Fruit fly (Drosophila melanogaster) whole organism, pupa: ENCODE measurements around the gene janB.
A peak's percentile ranks its signal among the peaks of the same experiment; 100 is the strongest.

ENCODE experiments used
- CG10348 ChIP-seq: fragments of 200-800 bp; sonication (Bioruptor generic); IDR thresholded peaks from 2 replicates; pipeline ENCODE4 v1.3.6; 2022; ENCODE audit warnings: missing biosample characterization, missing genetic modification characterization
- CG12605 ChIP-seq: fragments of 200-800 bp; sonication (Bioruptor generic); IDR thresholded peaks from 2 replicates; pipeline ENCODE4 v1.3.6; 2022; ENCODE audit warnings: missing biosample characterization, missing genetic modification characterization
- CG13204 ChIP-seq: fragments of 200-800 bp; sonication (Bioruptor generic); optimal IDR thresholded peaks from 2 replicates; lab custom pipeline; 2018; ENCODE audit warnings: missing biosample characterization, mild to moderate bottlenecking, missing genetic modification characterization, moderate library complexity
- CG14655 ChIP-seq: fragments of 200-800 bp; sonication (Bioruptor generic); optimal IDR thresholded peaks from 3 replicates; lab custom pipeline; 2017; ENCODE audit warnings: mild to moderate bottlenecking, missing biosample characterization, missing genetic modification reagents, missing genetic modification characterization
- CG15710 ChIP-seq: fragments of 200-800 bp; sonication (Bioruptor generic); optimal IDR thresholded peaks from 2 replicates; lab custom pipeline; 2018; ENCODE audit warnings: missing biosample characterization, mild to moderate bottlenecking, missing genetic modification characterization, moderate library complexity
- CG17806 ChIP-seq: fragments of 200-800 bp; sonication (Bioruptor generic); optimal IDR thresholded peaks from 2 replicates; lab custom pipeline; 2018; ENCODE audit warnings: missing biosample characterization, mild to moderate bottlenecking, missing genetic modification characterization, moderate library complexity
- CG32121 ChIP-seq: fragments of 200-800 bp; sonication (Bioruptor generic); IDR thresholded peaks from 2 replicates; pipeline ENCODE4 v1.3.6; 2022; ENCODE audit warnings: missing biosample characterization, missing genetic modification characterization
- CG34367 ChIP-seq: fragments of 200-800 bp; sonication (Bioruptor generic); optimal IDR thresholded peaks from 2 replicates; lab custom pipeline; 2018; ENCODE audit warnings: missing biosample characterization, mild to moderate bottlenecking, missing genetic modification characterization
- CG4496 ChIP-seq: fragments of 200-800 bp; sonication (Bioruptor generic); IDR thresholded peaks from 3 replicates; pipeline ENCODE4 v1.3.6; 2022; ENCODE audit warnings: missing biosample characterization, missing genetic modification characterization
- CG8159 ChIP-seq: fragments of 200-800 bp; sonication (Bioruptor generic); optimal IDR thresholded peaks from 3 replicates; lab custom pipeline; 2018; ENCODE audit warnings: missing biosample characterization, mild to moderate bottlenecking, missing genetic modification characterization, moderate library complexity
- CG8301 ChIP-seq: fragments of 200-800 bp; sonication (Bioruptor generic); optimal IDR thresholded peaks from 2 replicates; lab custom pipeline; 2018; ENCODE audit warnings: missing biosample characterization, mild to moderate bottlenecking, missing genetic modification characterization
- CG9948 ChIP-seq: fragments of 200-800 bp; sonication (Bioruptor generic); optimal IDR thresholded peaks from 2 replicates; lab custom pipeline; 2018; ENCODE audit warnings: missing biosample characterization, mild to moderate bottlenecking, missing genetic modification characterization, moderate library complexity
- D1 ChIP-seq: fragments of 200-800 bp; sonication (Bioruptor generic); optimal IDR thresholded peaks from 2 replicates; lab custom pipeline; 2018; ENCODE audit warnings: missing biosample characterization, mild to moderate bottlenecking, missing genetic modification characterization, moderate library complexity
- EcR ChIP-seq: fragments of 200-800 bp; sonication (Bioruptor generic); optimal IDR thresholded peaks from 3 replicates; lab custom pipeline; 2019; ENCODE audit warnings: missing biosample characterization, missing genetic modification characterization, mild to moderate bottlenecking, moderate library complexity, missing genetic modification reagents
- Ets98B ChIP-seq: fragments of 200-800 bp; sonication (Bioruptor generic); IDR thresholded peaks from 2 replicates; pipeline ENCODE4 v1.3.6; 2022; ENCODE audit warnings: missing biosample characterization, missing genetic modification characterization
- Pif1A ChIP-seq: fragments of 200-800 bp; sonication (Bioruptor generic); optimal IDR thresholded peaks from 3 replicates; lab custom pipeline; 2016; ENCODE audit warnings: missing biosample characterization, missing genetic modification characterization
- Pif1B ChIP-seq: fragments of 200-800 bp; sonication (Bioruptor generic); optimal IDR thresholded peaks from 3 replicates; lab custom pipeline; 2016; ENCODE audit warnings: missing biosample characterization, missing genetic modification characterization
- Snoo ChIP-seq: fragments of 200-800 bp; sonication (Bioruptor generic); optimal IDR thresholded peaks from 3 replicates; lab custom pipeline; 2017; ENCODE audit warnings: missing biosample characterization, mild to moderate bottlenecking, missing genetic modification characterization, inconsistent platforms
- fd96Ca ChIP-seq: fragments of 200-800 bp; sonication (Bioruptor generic); IDR thresholded peaks from 3 replicates; pipeline ENCODE4 v1.3.6; 2022; ENCODE audit warnings: missing biosample characterization, missing genetic modification characterization
- gl ChIP-seq: fragments of 200-800 bp; sonication (Bioruptor generic); optimal IDR thresholded peaks from 2 replicates; lab custom pipeline; 2018; ENCODE audit warnings: missing biosample characterization, mild to moderate bottlenecking, missing genetic modification characterization
- rn ChIP-seq: fragments of 200-800 bp; sonication (Bioruptor generic); IDR thresholded peaks from 2 replicates; pipeline ENCODE4 v1.3.6; 2022; ENCODE audit warnings: missing biosample characterization, missing genetic modification characterization

The janB gene

dm6 chr3R:30004648-30005047 is 33.9 kb downstream of the janB start, which contains the start of the genes Nlp and Nph:
Nlp (plus strand) TSS chr3R:30004785.
Nph (minus strand) TSS chr3R:30004861.
- TF ChIP-seq CG13204 (GFP tag; lab: Kevin White, UChicago), result no peak
- TF ChIP-seq CG14655, result no peak
- TF ChIP-seq Snoo (tag; lab: Kevin White, UChicago), result peak; percentile 14

DNA sequence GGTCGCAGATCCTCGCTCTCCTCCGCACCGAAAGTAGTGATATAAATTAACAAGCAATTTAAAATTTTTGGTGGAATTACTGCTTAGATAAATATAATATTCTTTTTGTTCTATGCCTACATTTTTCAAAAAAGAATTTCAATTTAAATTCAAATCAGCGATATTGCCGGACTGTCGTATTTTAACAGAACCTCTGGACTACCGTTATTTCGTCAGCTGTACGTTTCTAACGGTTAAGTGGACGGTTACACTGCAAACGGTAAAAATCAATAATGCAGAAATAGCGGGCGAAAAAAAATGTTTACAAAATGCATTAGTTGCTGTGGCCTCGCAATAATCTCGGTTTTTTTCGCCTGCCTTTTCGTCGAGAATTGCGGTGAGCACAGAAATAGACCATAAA is 38.2 kb downstream of the janB start, which contains the start of gene Tace:
Gene Tace (plus strand): TSS at position 245 of the 400 bp plus-strand sequence.
- no peak for TF ChIP-seq CG8159 (tag; lab: Kevin White, UChicago)
- no peak for TF ChIP-seq Pif1B
- no peak for TF ChIP-seq gl (tag; lab: Kevin White, UChicago)
- TF ChIP-seq CG8301 (tag; lab: Kevin White, UChicago), result no peak
- TF ChIP-seq CG15710, result no peak
- TF ChIP-seq Pif1A (GFP tag; lab: Kevin White, UChicago), result no peak
- no peak for TF ChIP-seq fd96Ca (GFP tag; lab: Robert Waterston, UW)
- no peak for TF ChIP-seq CG12605 (GFP tag; lab: Robert Waterston, UW)
- TF ChIP-seq D1 (tag; lab: Kevin White, UChicago), result no peak
- TF ChIP-seq Ets98B (GFP tag; lab: Robert Waterston, UW), result no peak
- TF ChIP-seq Snoo (tag; lab: Kevin White, UChicago), result no peak
- TF ChIP-seq EcR, result no peak
- TF ChIP-seq CG10348 (GFP tag; lab: Robert Waterston, UW), result no peak
- TF ChIP-seq CG4496 (GFP tag; lab: Robert Waterston, UW), result no peak
- no peak for TF ChIP-seq CG14655
- no peak for TF ChIP-seq rn (GFP tag; lab: Robert Waterston, UW)
- no peak for TF ChIP-seq CG34367 (tag; lab: Kevin White, UChicago)
- TF ChIP-seq, all 21 proteins: peak for 0

dm6 chr3R:29999495-29999894 is 39.0 kb downstream of the janB start, which contains the start of gene CG34298:
CG34298 (plus strand) TSS chr3R:29999795.
- no peak for TF ChIP-seq CG9948 (tag; lab: Kevin White, UChicago)
- TF ChIP-seq Pif1A (GFP tag; lab: Kevin White, UChicago), result no peak
- TF ChIP-seq Ets98B (GFP tag; lab: Robert Waterston, UW), result no peak
- no peak for TF ChIP-seq CG34367 (tag; lab: Kevin White, UChicago)
- TF ChIP-seq Snoo (tag; lab: Kevin White, UChicago), result no peak
- TF ChIP-seq CG12605 (GFP tag; lab: Robert Waterston, UW), result no peak
- TF ChIP-seq CG32121 (GFP tag; lab: Robert Waterston, UW), result no peak
- no peak for TF ChIP-seq CG10348 (GFP tag; lab: Robert Waterston, UW)
- no peak for TF ChIP-seq CG17806
- TF ChIP-seq gl (tag; lab: Kevin White, UChicago), result no peak
- no peak for TF ChIP-seq Pif1B
- no peak for TF ChIP-seq EcR
- no peak for TF ChIP-seq CG8301 (tag; lab: Kevin White, UChicago)
- no peak for TF ChIP-seq CG14655

dm6 chr3R:29997607-29998236 is 40.8 kb downstream of the janB start, which contains the start of the genes CG15525 and CG11504:
CG15525 (minus strand) TSS chr3R:29997676.
CG11504 (plus strand) TSS chr3R:29997900.
- peak; percentile 19; the same call in 1 of the 2 replicates for TF ChIP-seq Ets98B (GFP tag; lab: Robert Waterston, UW)
- no peak for TF ChIP-seq CG15710
- TF ChIP-seq Pif1A (GFP tag; lab: Kevin White, UChicago), result no peak
- no peak for TF ChIP-seq EcR

DNA sequence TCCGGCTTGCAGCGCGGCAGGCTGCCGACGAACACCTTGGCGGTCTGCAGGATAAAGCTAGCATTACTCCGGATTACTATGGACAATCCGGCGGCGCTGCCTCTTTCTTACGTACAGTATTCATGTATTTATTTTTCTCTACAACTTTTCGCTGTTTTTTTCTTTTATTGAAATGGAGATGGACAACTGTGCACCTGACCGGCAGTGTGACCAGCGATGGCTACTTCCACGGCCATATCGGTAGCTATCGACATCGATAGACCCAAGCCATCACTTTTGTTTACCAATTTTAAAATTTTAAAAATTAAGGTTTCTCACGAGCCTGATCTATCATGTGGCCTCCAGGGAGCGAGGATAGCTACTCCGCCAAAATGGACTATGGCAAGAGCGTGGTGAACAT is 43.5 kb downstream of the janB start, which contains the start of the genes CG7903 and Sas-6:
Gene CG7903 (minus strand): TSS at position 197 of the 400 bp plus-strand sequence.
Gene Sas-6 (plus strand): TSS at position 323 of the 400 bp plus-strand sequence.
- TF ChIP-seq CG4496 (GFP tag; lab: Robert Waterston, UW), result peak; percentile 44; the same call in 1 of the 3 replicates
- no peak for TF ChIP-seq Pif1A (GFP tag; lab: Kevin White, UChicago)

- TF ChIP-seq Pif1B (no peak), CG9948 (tag; lab: Kevin White, UChicago) (no peak), CG13204 (GFP tag; lab: Kevin White, UChicago) (no peak), CG17806 (no peak), CG32121 (GFP tag; lab: Robert Waterston, UW) (no peak), CG8159 (tag; lab: Kevin White, UChicago) (no peak), CG12605 (GFP tag; lab: Robert Waterston, UW) (no peak), CG34367 (tag; lab: Kevin White, UChicago) (no peak), CG10348 (GFP tag; lab: Robert Waterston, UW) (no peak), Ets98B (GFP tag; lab: Robert Waterston, UW) (no peak), rn (GFP tag; lab: Robert Waterston, UW) (no peak), D1 (tag; lab: Kevin White, UChicago) (no peak), gl (tag; lab: Kevin White, UChicago) (no peak), fd96Ca (GFP tag; lab: Robert Waterston, UW) (no peak), CG4496 (GFP tag; lab: Robert Waterston, UW) (no peak), CG15710 (no peak), EcR (no peak), Pif1A (GFP tag; lab: Kevin White, UChicago) (no peak)
Measured at dm6 chr3R:29993134-29993533, 45.4 kb downstream of the janB start, which contains the start of gene Acph-1. Acph-1 (minus strand) TSS chr3R:29993411.
